Worm (Caenorhabditis elegans) whole organism, late embryonic: ENCODE measurements around the gene amt-1.

Experiments
- C08G9.2 ChIP-seq: sonication (generic microtip); optimal IDR thresholded peaks from 2 replicates; lab custom pipeline; 2016; ENCODE audit warnings: mild to moderate bottlenecking, missing genetic modification characterization, moderate library complexity, missing compliant biosample characterization
- C38D4.7 ChIP-seq: fragments of 200-800 bp; sonication (Bioruptor generic); optimal IDR thresholded peaks from 2 replicates; lab custom pipeline; 2018; ENCODE audit warnings: mild to moderate bottlenecking, missing genetic modification characterization, moderate library complexity, missing compliant biosample characterization
- K02D7.2 ChIP-seq: sonication (generic microtip); optimal IDR thresholded peaks from 2 replicates; lab custom pipeline; 2017; ENCODE audit warnings: mild to moderate bottlenecking, missing genetic modification characterization, missing compliant biosample characterization
- K09A11.1 ChIP-seq: sonication (generic microtip); optimal IDR thresholded peaks from 2 replicates; lab custom pipeline; 2017; ENCODE audit warnings: antibody characterized with exemption, mild to moderate bottlenecking, missing genetic modification characterization, missing compliant biosample characterization; ENCODE audit not compliant: insufficient read depth
- T23F11.4 ChIP-seq: fragments of 200-800 bp; sonication (Bioruptor generic); optimal IDR thresholded peaks from 2 replicates; lab custom pipeline; 2018; ENCODE audit warnings: mild to moderate bottlenecking, missing genetic modification characterization, missing compliant biosample characterization
- Y22D7AL.16 ChIP-seq: sonication (generic microtip); optimal IDR thresholded peaks from 2 replicates; lab custom pipeline; 2016; ENCODE audit warnings: missing genetic modification characterization, missing compliant biosample characterization
- ahr-1 ChIP-seq: sonication (generic microtip); optimal IDR thresholded peaks from 2 replicates; lab custom pipeline; 2016; ENCODE audit warnings: missing genetic modification characterization, missing compliant biosample characterization
- ceh-18 ChIP-seq: sonication (generic microtip); optimal IDR thresholded peaks from 2 replicates; lab custom pipeline; 2016; ENCODE audit warnings: missing genetic modification characterization, missing compliant biosample characterization
- ceh-19 ChIP-seq: fragments of 200-800 bp; sonication (Bioruptor generic); optimal IDR thresholded peaks from 2 replicates; lab custom pipeline; 2018; ENCODE audit warnings: mild to moderate bottlenecking, missing genetic modification characterization, missing compliant biosample characterization
- ceh-2 ChIP-seq: sonication (generic microtip); optimal IDR thresholded peaks from 2 replicates; lab custom pipeline; 2016; ENCODE audit warnings: missing genotype, missing genetic modification characterization, missing compliant biosample characterization
- ceh-22 ChIP-seq: sonication (generic microtip); optimal IDR thresholded peaks from 2 replicates; lab custom pipeline; 2017; ENCODE audit warnings: missing biosample characterization, missing genetic modification characterization
- ceh-30 ChIP-seq: fragments of 150-350 bp; optimal IDR thresholded peaks from 2 replicates; lab custom pipeline; 2014; ENCODE audit warnings: missing biosample characterization, missing genetic modification characterization
- ceh-34 ChIP-seq: sonication (generic microtip); optimal IDR thresholded peaks from 2 replicates; lab custom pipeline; 2016; ENCODE audit warnings: mild to moderate bottlenecking, missing genetic modification characterization, missing compliant biosample characterization
- ceh-45 ChIP-seq: fragments of 200-800 bp; sonication (Bioruptor generic); IDR thresholded peaks from 2 replicates; pipeline ENCODE4 v1.3.6; 2022; ENCODE audit warnings: missing genetic modification reagents, missing genetic modification characterization, missing compliant biosample characterization
- ceh-48 ChIP-seq: sonication (generic microtip); optimal IDR thresholded peaks from 2 replicates; lab custom pipeline; 2016; ENCODE audit warnings: missing genetic modification characterization, inconsistent platforms, missing compliant biosample characterization
- ceh-9 ChIP-seq: sonication (generic microtip); optimal IDR thresholded peaks from 2 replicates; lab custom pipeline; 2016; ENCODE audit warnings: mild to moderate bottlenecking, missing genetic modification characterization, inconsistent platforms, missing compliant biosample characterization
- dmd-4 ChIP-seq: sonication (generic microtip); optimal IDR thresholded peaks from 2 replicates; lab custom pipeline; 2016; ENCODE audit warnings: borderline replicate concordance, missing genetic modification characterization, missing compliant biosample characterization
- dve-1 ChIP-seq: sonication (generic microtip); optimal IDR thresholded peaks from 2 replicates; lab custom pipeline; 2017; ENCODE audit warnings: antibody characterized with exemption, mild to moderate bottlenecking, missing genetic modification characterization, missing compliant biosample characterization
- ets-4 ChIP-seq: sonication (generic microtip); optimal IDR thresholded peaks from 2 replicates; lab custom pipeline; 2016; ENCODE audit warnings: missing genetic modification characterization, missing compliant biosample characterization
- eyg-1 ChIP-seq: sonication (generic microtip); optimal IDR thresholded peaks from 2 replicates; lab custom pipeline; 2016; ENCODE audit warnings: missing genotype, missing genetic modification characterization, missing compliant biosample characterization
- fkh-10 ChIP-seq: fragments of 150-350 bp; optimal IDR thresholded peaks from 2 replicates; lab custom pipeline; 2014; ENCODE audit warnings: missing biosample characterization, missing genetic modification reagents, missing genetic modification characterization
- fkh-6 ChIP-seq: sonication (generic microtip); optimal IDR thresholded peaks from 2 replicates; lab custom pipeline; 2016; ENCODE audit warnings: missing genetic modification characterization, missing compliant biosample characterization
- gmeb-2 ChIP-seq: sonication (generic microtip); optimal IDR thresholded peaks from 2 replicates; lab custom pipeline; 2016; ENCODE audit warnings: missing genetic modification characterization, inconsistent platforms, missing compliant biosample characterization
- hlh-15 ChIP-seq: sonication (generic microtip); optimal IDR thresholded peaks from 2 replicates; lab custom pipeline; 2016; ENCODE audit warnings: missing genetic modification characterization, missing compliant biosample characterization
- hlh-30 ChIP-seq: sonication (generic microtip); optimal IDR thresholded peaks from 2 replicates; lab custom pipeline; 2017; ENCODE audit warnings: antibody characterized with exemption, missing genetic modification characterization, missing compliant biosample characterization; ENCODE audit not compliant: insufficient read depth
- hlh-6 ChIP-seq: sonication (generic microtip); optimal IDR thresholded peaks from 2 replicates; lab custom pipeline; 2016; ENCODE audit warnings: missing genotype, missing genetic modification characterization, missing compliant biosample characterization
- hlh-8 ChIP-seq: sonication (generic microtip); optimal IDR thresholded peaks from 2 replicates; lab custom pipeline; 2016; ENCODE audit warnings: missing genotype, missing genetic modification characterization, missing compliant biosample characterization
- lin-11 ChIP-seq: fragments of 200-800 bp; sonication (Bioruptor generic); optimal IDR thresholded peaks from 2 replicates; lab custom pipeline; 2018; ENCODE audit warnings: mild to moderate bottlenecking, missing genetic modification characterization, missing compliant biosample characterization
- madf-2 ChIP-seq: sonication (generic microtip); optimal IDR thresholded peaks from 2 replicates; lab custom pipeline; 2017; ENCODE audit warnings: missing genetic modification characterization, missing compliant biosample characterization
- mec-3 ChIP-seq: sonication (generic microtip); optimal IDR thresholded peaks from 2 replicates; lab custom pipeline; 2016; ENCODE audit warnings: borderline replicate concordance, missing genetic modification characterization, missing compliant biosample characterization
- nfya-1 ChIP-seq: sonication (generic microtip); optimal IDR thresholded peaks from 2 replicates; lab custom pipeline; 2017; ENCODE audit warnings: missing genetic modification characterization, mild to moderate bottlenecking, missing compliant biosample characterization, antibody characterized with exemption, moderate library complexity
- nhr-11 ChIP-seq: fragments of 150-350 bp; optimal IDR thresholded peaks from 2 replicates; lab custom pipeline; 2014; ENCODE audit warnings: missing biosample characterization, missing genetic modification characterization
- nhr-232 ChIP-seq: sonication (generic microtip); optimal IDR thresholded peaks from 2 replicates; lab custom pipeline; 2016; ENCODE audit warnings: missing genetic modification characterization, missing compliant biosample characterization
- npax-4 ChIP-seq: sonication (generic microtip); optimal IDR thresholded peaks from 2 replicates; lab custom pipeline; 2016; ENCODE audit warnings: missing genetic modification characterization, missing compliant biosample characterization
- odd-2 ChIP-seq: sonication (generic microtip); optimal IDR thresholded peaks from 2 replicates; lab custom pipeline; 2017; ENCODE audit warnings: antibody characterized with exemption, mild to moderate bottlenecking, missing genetic modification characterization, missing compliant biosample characterization
- pag-3 ChIP-seq: sonication (generic microtip); optimal IDR thresholded peaks from 2 replicates; lab custom pipeline; 2016; ENCODE audit warnings: missing compliant biosample characterization, missing genetic modification characterization, borderline replicate concordance
- pat-9 ChIP-seq: fragments of 200-800 bp; sonication (Bioruptor generic); optimal IDR thresholded peaks from 2 replicates; lab custom pipeline; 2018; ENCODE audit warnings: mild to moderate bottlenecking, missing genetic modification characterization, moderate library complexity, missing compliant biosample characterization
- pax-1 ChIP-seq: fragments of 150-350 bp; optimal IDR thresholded peaks from 2 replicates; lab custom pipeline; 2014; ENCODE audit warnings: missing biosample characterization, missing genetic modification characterization
- pha-2 ChIP-seq: sonication (generic microtip); optimal IDR thresholded peaks from 2 replicates; lab custom pipeline; 2017; ENCODE audit warnings: mild to moderate bottlenecking, missing genetic modification characterization, missing compliant biosample characterization
- pha-4 ChIP-seq: fragments of 150-350 bp; optimal IDR thresholded peaks from 2 replicates; lab custom pipeline; 2018; ENCODE audit warnings: missing biosample characterization, missing genetic modification reagents, missing genetic modification characterization
- pqm-1 ChIP-seq: sonication (generic microtip); optimal IDR thresholded peaks from 2 replicates; lab custom pipeline; 2016; ENCODE audit warnings: missing genetic modification characterization, missing compliant biosample characterization
- pros-1 ChIP-seq: fragments of 150-350 bp; optimal IDR thresholded peaks from 2 replicates; lab custom pipeline; 2014; ENCODE audit warnings: missing biosample characterization, missing genetic modification reagents, missing genetic modification characterization
- ref-2 ChIP-seq: sonication (generic microtip); optimal IDR thresholded peaks from 2 replicates; lab custom pipeline; 2016; ENCODE audit warnings: missing genetic modification characterization, missing compliant biosample characterization
- rnt-1 ChIP-seq: sonication (generic microtip); optimal IDR thresholded peaks from 2 replicates; lab custom pipeline; 2016; ENCODE audit warnings: missing genetic modification characterization, missing compliant biosample characterization
- sox-2 ChIP-seq: fragments of 200-800 bp; sonication (Bioruptor generic); IDR thresholded peaks from 2 replicates; pipeline ENCODE4 v1.3.6; 2022; ENCODE audit warnings: missing genetic modification reagents, missing genetic modification characterization, missing compliant biosample characterization
- syd-9 ChIP-seq: sonication (generic microtip); optimal IDR thresholded peaks from 2 replicates; lab custom pipeline; 2016; ENCODE audit warnings: mild to moderate bottlenecking, missing genetic modification characterization, moderate library complexity, missing compliant biosample characterization
- tbx-2 ChIP-seq: sonication (generic microtip); optimal IDR thresholded peaks from 2 replicates; lab custom pipeline; 2016; ENCODE audit warnings: missing genetic modification characterization, missing compliant biosample characterization
- tbx-7 ChIP-seq: sonication (generic microtip); optimal IDR thresholded peaks from 2 replicates; lab custom pipeline; 2016; ENCODE audit warnings: missing genotype, missing genetic modification characterization, missing compliant biosample characterization
- ttx-3 ChIP-seq: sonication (generic microtip); optimal IDR thresholded peaks from 2 replicates; lab custom pipeline; 2016; ENCODE audit warnings: missing genetic modification reagents, missing genetic modification characterization, missing compliant biosample characterization
- unc-3 ChIP-seq, 2 experiments: fragments of 200-800 bp in 1 of 2; sonication (Bioruptor generic) in 1 of 2; sonication (generic microtip) in 1 of 2; conservative IDR thresholded peaks in 1 of 2; optimal IDR thresholded peaks in 1 of 2; 2 replicates each; pipeline versions ENCODE4 v1.3.6 to Lab custom; 2016 to 2022; ENCODE audit warnings: missing compliant biosample characterization in 2 of 2, missing genetic modification characterization in 2 of 2, missing genetic modification reagents in 1 of 2
- unc-42 ChIP-seq: sonication (generic microtip); optimal IDR thresholded peaks from 2 replicates; lab custom pipeline; 2016; ENCODE audit warnings: missing genotype, missing genetic modification characterization, missing compliant biosample characterization
- zip-5 ChIP-seq: sonication (generic microtip); optimal IDR thresholded peaks from 2 replicates; lab custom pipeline; 2016; ENCODE audit warnings: missing genetic modification characterization, missing compliant biosample characterization

amt-1 gene

DNA sequence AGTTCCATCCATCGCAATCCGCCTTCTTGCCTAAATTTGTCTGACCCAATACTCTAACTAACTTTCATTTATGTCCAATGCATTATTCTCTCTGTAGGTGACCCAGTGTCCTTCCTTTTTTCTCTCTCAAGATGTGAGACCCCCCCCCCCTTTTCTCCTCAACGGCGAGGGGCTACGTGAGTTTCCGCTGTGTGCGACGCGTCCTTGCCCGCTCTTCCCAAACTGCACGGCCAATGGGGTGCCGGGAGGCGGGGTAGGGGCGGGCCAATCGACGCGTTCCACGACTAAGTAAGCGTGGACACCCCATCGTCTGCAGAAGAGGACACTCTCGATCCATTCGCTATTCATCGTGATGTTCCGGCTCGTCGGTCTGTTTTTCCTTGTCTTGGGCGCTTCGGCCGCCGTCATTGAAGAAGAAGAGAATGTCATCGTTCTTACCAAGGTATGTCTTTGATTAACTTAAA is 47.3 kb upstream of the amt-1 start, which contains the start of gene pdi-2:
Gene pdi-2 (plus strand): TSS at position 269 of the 464 bp plus-strand sequence.
- TF ChIP-seq lin-11 (tag; lab: Kevin White, UChicago) (peak; percentile 24), zip-5 (no peak), tbx-7 (tag; lab: Kevin White, UChicago) (no peak), dmd-4 (tag; lab: Kevin White, UChicago) (peak; percentile 14), unc-42 (tag; lab: Kevin White, UChicago) (peak; percentile 74), pat-9 (tag; lab: Kevin White, UChicago) (peak; percentile 18), ceh-9 (no peak), ceh-30 (tag; lab: Kevin White, UChicago) (no peak), nfya-1 (tag; lab: Kevin White, UChicago) (peak; percentile 100), fkh-10 (no peak), pha-2 (tag; lab: Kevin White, UChicago) (peak; percentile 18), ceh-22 (tag; lab: Kevin White, UChicago) (no peak), K09A11.1 (no peak), fkh-6 (tag; lab: Kevin White, UChicago) (no peak), pax-1 (tag; lab: Kevin White, UChicago) (no peak), ceh-2 (tag; lab: Kevin White, UChicago) (no peak), nhr-11 (tag; lab: Kevin White, UChicago) (no peak), npax-4 (tag; lab: Kevin White, UChicago) (no peak), rnt-1 (tag; lab: Kevin White, UChicago) (no peak), ref-2 (peak; percentile 85), ceh-19 (peak; percentile 69), T23F11.4 (GFP tag; lab: Kevin White, UChicago) (no peak), ceh-45 (GFP tag; lab: Robert Waterston, UW) (no peak), hlh-6 (tag; lab: Kevin White, UChicago) (no peak), hlh-15 (tag; lab: Kevin White, UChicago) (no peak), ahr-1 (tag; lab: Kevin White, UChicago) (peak; percentile 1), pqm-1 (no peak), pha-4 (tag; lab: Kevin White, UChicago) (no peak), gmeb-2 (no peak), madf-2 (tag; lab: Kevin White, UChicago) (peak; percentile 8), odd-2 (tag; lab: Kevin White, UChicago) (no peak), hlh-30 (tag; lab: Kevin White, UChicago) (no peak), Y22D7AL.16 (tag; lab: Kevin White, UChicago) (peak; percentile 22), hlh-8 (no peak), nhr-232 (tag; lab: Kevin White, UChicago) (no peak), ets-4 (no peak), pros-1 (tag; lab: Kevin White, UChicago) (peak; percentile 56), C08G9.2 (no peak), pag-3 (tag; lab: Kevin White, UChicago) (no peak), ceh-48 (tag; lab: Kevin White, UChicago) (no peak), ceh-18 (tag; lab: Kevin White, UChicago) (no peak), dve-1 (no peak), tbx-2 (tag; lab: Kevin White, UChicago) (peak; percentile 84), eyg-1 (tag; lab: Kevin White, UChicago) (peak; percentile 47), sox-2 (GFP tag; lab: Robert Waterston, UW) (no peak; the same call in 1 of the 2 replicates), K02D7.2 (tag; lab: Kevin White, UChicago) (no peak), syd-9 (no peak), mec-3 (tag; lab: Kevin White, UChicago) (no peak), unc-3 (GFP tag; conservative IDR thresholded peaks at IDR 0.05; lab: Robert Waterston, UW) (no peak), unc-3 (tag; optimal IDR thresholded peaks at IDR 0.05; lab: Kevin White, UChicago) (no peak), C38D4.7 (no peak), ceh-34 (tag; lab: Kevin White, UChicago) (peak; percentile 25), ttx-3 (tag; lab: Kevin White, UChicago) (peak; percentile 16)
